Fruit fly (Drosophila melanogaster): ENCODE data around the gene Eip74EF.

Gene Eip74EF

dm6 chr3L:17530471-17531149 is 88.5 kb downstream of the Eip74EF start (continued):
- peak; percentile 73 for TF ChIP-seq cg (GFP tag; optimal IDR thresholded peaks at IDR 0.05)
- no peak for TF ChIP-seq CG12155 (GFP tag; optimal IDR thresholded peaks at IDR 0.05)
- no peak for TF ChIP-seq zfh2 (GFP tag; optimal IDR thresholded peaks at IDR 0.05)
- no peak for TF ChIP-seq hb (GFP tag; IDR thresholded peaks at IDR 0.05; ENCODE audit: partially characterized antibody)
- 0 out of 2 replicates have a peak, but pooled peaks have one; percentile 17 for TF ChIP-seq Nf-YA (GFP tag; IDR thresholded peaks at IDR 0.05)
- TF ChIP-seq Hsf (GFP tag; optimal IDR thresholded peaks at IDR 0.05) = no peak
- no peak for TF ChIP-seq toy (GFP tag; IDR thresholded peaks at IDR 0.05)
- TF ChIP-seq Nf-YC (tag; optimal IDR thresholded peaks at IDR 0.05) = no peak
- no peak for TF ChIP-seq GATAe (GFP tag; conservative IDR thresholded peaks at IDR 0.05)
- no peak for TF ChIP-seq CG10274 (GFP tag; optimal IDR thresholded peaks at IDR 0.05)
- TF ChIP-seq wek (GFP tag; optimal IDR thresholded peaks at IDR 0.05) = no peak
- TF ChIP-seq HmgD (GFP tag; optimal IDR thresholded peaks at IDR 0.05) = no peak
- no peak for TF ChIP-seq Side (GFP tag; optimal IDR thresholded peaks at IDR 0.05)
- 0 out of 2 replicates have a peak, but pooled peaks have one; percentile 9 for TF ChIP-seq CG9932 (GFP tag; IDR thresholded peaks at IDR 0.05)
- no peak for TF ChIP-seq NC2β (GFP tag; optimal IDR thresholded peaks at IDR 0.05)
- TF ChIP-seq Blimp-1 (GFP tag; optimal IDR thresholded peaks at IDR 0.05) = no peak
- no peak for TF ChIP-seq tna (GFP tag; IDR thresholded peaks at IDR 0.05; ENCODE audit: partially characterized antibody)
- no peak for TF ChIP-seq gsb-n (tag; optimal IDR thresholded peaks at IDR 0.05)
- TF ChIP-seq Myb (GFP tag; optimal IDR thresholded peaks at IDR 0.05) = no peak
- no peak for TF ChIP-seq da (GFP tag; optimal IDR thresholded peaks at IDR 0.05)
- no peak for TF ChIP-seq hkb (optimal IDR thresholded peaks at IDR 0.05)
- no peak for TF ChIP-seq hkb (GFP tag; IDR thresholded peaks at IDR 0.05)
- TF ChIP-seq usp (GFP tag; optimal IDR thresholded peaks at IDR 0.05) = no peak
- TF ChIP-seq ATbp (GFP tag; optimal IDR thresholded peaks at IDR 0.05) = peak; percentile 32
- peak; percentile 13 for TF ChIP-seq NC2α (GFP tag; optimal IDR thresholded peaks at IDR 0.05)
- no peak for TF ChIP-seq CG9437 (GFP tag; optimal IDR thresholded peaks at IDR 0.05)
- TF ChIP-seq cato (GFP tag; optimal IDR thresholded peaks at IDR 0.05; ENCODE audit: borderline replicate concordance) = no peak
- no peak for TF ChIP-seq lbe (GFP tag; optimal IDR thresholded peaks at IDR 0.05)
- no peak for TF ChIP-seq ci (GFP tag; IDR thresholded peaks at IDR 0.05)
- TF ChIP-seq CG11696 (GFP tag; IDR thresholded peaks at IDR 0.05) = 0 out of 2 replicates have a peak, but pooled peaks have one; percentile 30
- TF ChIP-seq psq (GFP tag; optimal IDR thresholded peaks at IDR 0.05) = peak; percentile 53
- no peak for TF ChIP-seq BEAF-32 (GFP tag; optimal IDR thresholded peaks at IDR 0.05)
- no peak for TF ChIP-seq gem (tag; optimal IDR thresholded peaks at IDR 0.05)
- no peak for TF ChIP-seq CG4404 (GFP tag; IDR thresholded peaks at IDR 0.05)
- TF ChIP-seq chm (GFP tag; IDR thresholded peaks at IDR 0.05) = peak; percentile 40
- no peak for TF ChIP-seq schlank (tag; optimal IDR thresholded peaks at IDR 0.05)
- TF ChIP-seq CG9876 (GFP tag; optimal IDR thresholded peaks at IDR 0.05) = no peak
- no peak for TF ChIP-seq CG7786 (GFP tag; optimal IDR thresholded peaks at IDR 0.05)
- TF ChIP-seq CG10959 (GFP tag; IDR thresholded peaks at IDR 0.05) = no peak
- TF ChIP-seq CG17829 (tag; optimal IDR thresholded peaks at IDR 0.05) = no peak
- TF ChIP-seq ttk (GFP tag; IDR thresholded peaks at IDR 0.05) = no peak
- no peak for TF ChIP-seq Drgx (GFP tag; IDR thresholded peaks at IDR 0.05)
- no peak for TF ChIP-seq CG13287 (GFP tag; IDR thresholded peaks at IDR 0.05; ENCODE audit: partially characterized antibody)
- TF ChIP-seq Mad (GFP tag; optimal IDR thresholded peaks at IDR 0.05) = no peak
- no peak for TF ChIP-seq bcd (GFP tag; optimal IDR thresholded peaks at IDR 0.05)
- TF ChIP-seq HmgZ (tag; optimal IDR thresholded peaks at IDR 0.05) = no peak
- TF ChIP-seq br (optimal IDR thresholded peaks at IDR 0.05) = no peak
- TF ChIP-seq CG8944 (GFP tag; optimal IDR thresholded peaks at IDR 0.05) = no peak
- TF ChIP-seq E2f2 (GFP tag; IDR thresholded peaks at IDR 0.05) = peak; percentile 22; the same call in 1 of the 2 replicates
- TF ChIP-seq pum (GFP tag; optimal IDR thresholded peaks at IDR 0.05) = no peak
- TF ChIP-seq bab2 (GFP tag; optimal IDR thresholded peaks at IDR 0.05) = no peak
- TF ChIP-seq CG4424 (GFP tag; optimal IDR thresholded peaks at IDR 0.05) = no peak
